Fruit fly (Drosophila melanogaster): ENCODE results near the gene CG6287.

Gene CG6287

DNA sequence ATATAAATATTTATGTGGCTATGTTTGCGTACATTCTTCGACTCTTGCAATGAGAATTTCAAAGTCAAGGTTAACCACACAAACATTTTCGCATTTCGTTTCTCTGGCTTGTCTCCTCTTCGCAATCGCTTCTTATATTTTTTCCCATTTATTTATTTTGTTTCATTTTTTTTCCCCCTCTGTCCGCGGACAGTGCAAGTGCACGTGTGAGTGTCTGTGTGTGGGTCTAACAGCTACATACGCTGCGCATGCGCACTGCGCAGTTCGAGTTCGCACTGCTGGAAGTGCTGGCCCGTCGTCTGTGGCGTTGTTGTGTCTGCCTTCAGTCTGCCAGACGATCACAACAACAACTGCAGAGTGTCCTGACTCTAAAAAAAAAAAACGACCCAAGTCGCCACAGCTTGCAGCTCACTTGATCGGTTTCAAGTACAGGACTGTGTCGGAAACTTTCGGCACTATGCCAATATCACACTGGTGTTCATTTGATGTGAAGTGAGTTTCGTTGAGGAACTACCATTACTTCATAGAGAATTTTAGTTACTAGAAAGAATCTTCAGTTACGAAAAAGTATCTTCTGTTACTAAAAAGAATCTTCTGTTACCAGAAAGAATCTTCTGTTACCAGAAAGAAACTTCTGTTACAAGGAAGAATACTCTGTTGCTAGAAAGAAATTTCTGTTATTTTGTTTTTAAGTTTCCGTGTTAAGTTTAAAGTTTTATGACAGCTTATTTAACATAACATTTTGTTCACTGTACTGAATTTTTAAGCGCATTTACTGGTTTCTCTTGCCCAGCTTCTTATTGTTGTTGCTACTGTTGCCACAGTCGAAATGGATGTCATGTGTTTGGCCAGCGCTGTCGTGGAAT, 20.1 kb upstream of the CG6287 start:
- TF ChIP-seq CG17801 (GFP tag; optimal IDR thresholded peaks at IDR 0.05; ENCODE audit: partially characterized antibody), result no peak

DNA sequence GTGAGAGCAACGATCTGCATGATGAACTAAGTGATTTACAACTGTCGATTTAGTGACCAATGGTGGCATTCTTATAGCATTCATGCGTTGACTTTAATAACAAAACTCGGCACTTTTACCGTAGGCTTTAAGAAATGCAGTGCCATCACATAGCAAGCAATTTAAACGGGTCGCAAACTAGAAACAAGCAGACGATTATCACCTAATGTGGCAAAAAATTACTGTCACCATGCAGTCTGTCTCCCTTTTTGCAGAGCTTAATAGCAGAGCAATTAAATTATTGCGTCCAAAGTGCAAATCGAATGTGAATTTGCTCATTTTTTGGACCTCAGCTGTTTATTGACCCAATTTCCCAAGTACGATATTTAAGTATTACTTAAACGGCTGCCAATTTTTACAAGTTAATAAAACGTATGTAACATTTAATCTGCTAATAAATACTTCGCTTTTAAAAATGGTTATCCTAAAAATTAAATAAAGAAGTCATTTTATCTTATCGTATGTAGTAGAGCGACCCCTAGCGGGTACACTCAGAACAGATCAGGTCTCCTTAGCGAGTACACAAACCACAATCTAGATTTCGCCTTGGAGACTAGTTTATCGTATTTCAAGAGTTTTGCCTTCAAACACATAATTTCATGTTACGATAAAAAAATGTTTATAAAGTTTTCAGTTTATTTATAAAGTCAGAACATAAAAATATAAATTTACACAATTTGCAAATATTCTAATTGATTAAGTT, 16.3 kb upstream of the CG6287 start, which contains the start of gene Vm32E:
TSS of gene Vm32E (minus strand) at position 51 of the 742 bp plus-strand sequence.
- TF ChIP-seq CG17801 (GFP tag; optimal IDR thresholded peaks at IDR 0.05; ENCODE audit: partially characterized antibody), result no peak

DNA sequence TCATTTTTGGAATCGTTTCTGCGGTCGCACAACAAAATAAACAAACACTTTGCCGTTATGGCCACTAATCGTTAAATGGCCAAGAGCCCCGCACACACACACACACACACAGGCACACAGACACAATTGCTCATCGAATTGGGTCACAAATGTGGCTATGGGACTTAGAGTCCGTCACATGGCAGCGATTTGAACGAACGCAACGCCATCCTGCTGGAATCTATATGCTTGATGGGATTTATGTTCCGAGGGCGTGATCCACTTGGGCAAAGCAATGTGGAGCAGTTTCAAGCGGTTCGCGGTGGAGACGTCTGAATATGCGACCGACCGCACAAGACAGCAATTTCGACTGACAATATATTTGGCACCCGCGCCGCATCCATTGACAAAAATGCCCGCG, 15.0 kb upstream of the CG6287 start:
- TF ChIP-seq CG17801 (GFP tag; optimal IDR thresholded peaks at IDR 0.05; ENCODE audit: partially characterized antibody), result no peak

DNA sequence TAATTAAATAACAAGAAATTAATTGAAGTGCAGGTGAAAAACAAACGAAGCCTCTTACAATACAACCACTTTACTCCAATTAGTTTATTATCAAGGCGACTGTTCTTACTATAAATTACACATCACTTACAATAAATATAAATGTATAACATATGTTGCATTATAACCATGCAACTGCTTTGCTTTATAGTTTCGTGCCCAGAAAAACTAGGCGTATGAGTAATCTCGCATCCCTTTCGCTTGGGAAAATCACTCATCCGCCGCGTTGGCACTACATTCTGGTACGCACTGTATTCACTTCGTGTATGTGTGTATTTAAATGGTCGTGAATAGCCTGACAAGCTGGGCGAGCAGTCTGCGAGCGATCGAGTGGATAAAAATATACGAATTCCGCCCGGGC, 14.4 kb upstream of the CG6287 start:
- TF ChIP-seq CG17801 (GFP tag; optimal IDR thresholded peaks at IDR 0.05; ENCODE audit: partially characterized antibody), result no peak

DNA sequence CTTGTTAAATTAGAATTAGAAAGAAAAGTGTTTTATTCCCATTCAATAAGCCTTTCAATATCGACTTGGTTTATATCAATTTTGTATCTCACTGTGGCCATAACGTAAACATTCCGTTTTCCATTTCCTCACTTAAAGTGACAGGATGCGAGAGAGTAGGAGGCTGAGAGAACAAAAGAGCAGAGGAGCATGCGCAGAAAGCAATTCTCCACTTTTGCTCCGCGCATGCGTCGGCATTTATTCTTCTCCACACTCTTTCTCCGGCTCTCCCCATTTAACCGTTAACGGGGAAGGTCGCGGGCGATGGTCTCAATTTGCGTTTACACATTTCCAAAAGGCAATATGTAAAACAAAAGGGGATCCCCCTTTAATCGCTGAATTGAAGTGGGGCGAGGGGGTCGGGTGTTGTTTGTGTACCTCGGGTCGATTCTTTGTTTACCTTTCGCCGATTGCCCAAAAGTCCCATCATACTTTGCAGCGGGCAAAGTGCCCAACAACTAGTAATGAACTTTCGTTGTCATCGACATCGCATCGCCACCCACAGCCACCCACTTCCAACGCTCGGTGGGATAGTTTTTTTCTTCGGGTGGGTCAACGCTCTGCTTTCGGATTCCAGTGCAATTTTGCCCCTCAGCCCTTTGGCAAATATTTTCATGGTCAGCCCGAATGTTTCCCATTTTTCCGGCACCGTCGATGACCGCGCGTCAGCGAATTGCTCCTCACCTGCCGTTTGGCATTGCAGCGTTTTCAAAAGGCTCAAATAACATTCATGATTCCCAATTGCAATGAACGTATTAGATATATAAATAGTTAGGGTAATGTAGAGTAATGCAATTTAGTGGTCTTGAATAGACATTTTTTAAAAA, 13.4 kb upstream of the CG6287 start:
- no peak for TF ChIP-seq CG17801 (GFP tag; optimal IDR thresholded peaks at IDR 0.05; ENCODE audit: partially characterized antibody)

DNA sequence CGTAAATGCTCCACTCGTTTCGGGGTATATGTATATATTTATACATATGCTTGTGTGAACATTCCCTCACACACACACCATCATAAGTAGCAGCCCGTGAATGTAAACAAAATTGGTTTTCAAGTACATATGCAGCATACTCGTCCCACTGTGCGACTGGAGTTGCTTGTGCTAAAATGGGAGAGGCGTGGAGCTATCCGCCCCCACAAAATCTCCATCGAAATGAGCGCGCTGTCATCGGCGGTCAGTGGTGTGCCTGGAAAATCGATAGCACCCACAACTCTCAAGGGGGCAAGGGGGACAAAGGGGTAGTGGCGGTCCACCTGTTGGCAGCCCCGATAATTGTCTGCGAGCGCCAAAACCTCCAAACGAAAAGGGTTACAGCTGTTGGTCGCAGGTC, 12.5 kb upstream of the CG6287 start:
- TF ChIP-seq CG17801 (GFP tag; optimal IDR thresholded peaks at IDR 0.05; ENCODE audit: partially characterized antibody), result no peak

DNA sequence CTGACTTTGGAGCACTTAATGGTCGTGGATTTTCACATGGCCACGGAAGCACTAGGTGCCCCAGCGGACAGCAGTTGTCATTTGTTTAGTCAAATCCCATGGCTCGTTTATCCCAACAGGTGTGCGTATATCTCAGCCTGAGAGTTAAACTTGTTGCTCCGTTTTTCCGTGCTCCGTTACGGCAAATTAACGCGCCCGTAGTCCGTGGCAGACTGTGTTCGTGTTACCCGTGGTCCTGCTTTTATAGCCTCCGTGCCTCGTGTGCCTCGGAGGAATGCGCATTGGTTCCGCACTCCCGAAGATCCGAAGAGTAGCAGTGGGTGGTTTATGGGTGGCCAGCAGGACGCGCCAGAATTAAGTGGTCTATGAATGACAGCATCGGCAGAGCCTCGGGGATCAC, 6.6 kb downstream of the CG6287 start, which contains the start of gene Gyc32E:
TSS of gene Gyc32E (minus strand) at position 133 of the 400 bp plus-strand sequence.
- no peak for TF ChIP-seq CG17801 (GFP tag; optimal IDR thresholded peaks at IDR 0.05; ENCODE audit: partially characterized antibody)

DNA sequence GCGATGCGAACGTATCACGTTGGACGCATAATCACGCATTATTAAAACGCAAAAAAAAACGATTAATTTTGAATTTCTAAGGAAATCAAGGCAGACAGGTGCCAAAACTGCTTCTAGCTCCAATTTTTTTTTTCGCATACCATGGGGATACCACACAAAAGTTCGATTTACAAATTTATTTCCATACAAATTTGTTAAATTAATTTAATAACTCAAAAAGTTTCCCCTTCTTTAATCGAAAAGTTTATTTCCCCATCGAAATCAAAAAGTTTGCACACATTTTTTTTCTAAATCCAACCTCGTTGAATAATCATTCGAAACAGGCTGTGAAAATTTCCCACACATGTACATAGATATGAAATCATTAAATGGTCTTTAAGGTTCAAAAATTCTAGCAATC, 10.2 kb downstream of the CG6287 start, which contains the start of gene CG31867:
TSS of gene CG31867 (minus strand) at position 101 of the 400 bp plus-strand sequence.
- no peak for TF ChIP-seq CG17801 (GFP tag; optimal IDR thresholded peaks at IDR 0.05; ENCODE audit: partially characterized antibody)

DNA sequence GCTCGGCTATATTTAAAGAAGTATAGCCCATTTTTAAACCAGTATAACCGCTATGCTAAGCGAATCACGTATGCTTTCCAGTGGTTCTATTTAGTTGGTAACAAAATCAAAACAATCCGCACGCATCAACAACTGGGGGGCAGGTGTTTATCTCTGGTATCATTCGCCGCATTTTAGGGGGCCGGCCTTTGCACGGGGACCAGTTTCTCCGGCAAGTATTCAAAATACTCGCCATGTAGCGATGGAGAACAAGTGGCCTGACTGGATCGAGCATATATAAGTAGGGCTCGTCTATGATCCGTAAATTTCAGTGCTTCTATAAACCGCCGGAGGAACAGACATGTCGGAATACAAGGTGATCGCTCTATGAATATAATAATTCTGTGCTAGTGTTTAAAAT, 19.4 kb downstream of the CG6287 start, which contains the start of gene hgo:
TSS of gene hgo (plus strand) at position 301 of the 400 bp plus-strand sequence.
- no peak for TF ChIP-seq CG17801 (GFP tag; optimal IDR thresholded peaks at IDR 0.05; ENCODE audit: partially characterized antibody)

DNA sequence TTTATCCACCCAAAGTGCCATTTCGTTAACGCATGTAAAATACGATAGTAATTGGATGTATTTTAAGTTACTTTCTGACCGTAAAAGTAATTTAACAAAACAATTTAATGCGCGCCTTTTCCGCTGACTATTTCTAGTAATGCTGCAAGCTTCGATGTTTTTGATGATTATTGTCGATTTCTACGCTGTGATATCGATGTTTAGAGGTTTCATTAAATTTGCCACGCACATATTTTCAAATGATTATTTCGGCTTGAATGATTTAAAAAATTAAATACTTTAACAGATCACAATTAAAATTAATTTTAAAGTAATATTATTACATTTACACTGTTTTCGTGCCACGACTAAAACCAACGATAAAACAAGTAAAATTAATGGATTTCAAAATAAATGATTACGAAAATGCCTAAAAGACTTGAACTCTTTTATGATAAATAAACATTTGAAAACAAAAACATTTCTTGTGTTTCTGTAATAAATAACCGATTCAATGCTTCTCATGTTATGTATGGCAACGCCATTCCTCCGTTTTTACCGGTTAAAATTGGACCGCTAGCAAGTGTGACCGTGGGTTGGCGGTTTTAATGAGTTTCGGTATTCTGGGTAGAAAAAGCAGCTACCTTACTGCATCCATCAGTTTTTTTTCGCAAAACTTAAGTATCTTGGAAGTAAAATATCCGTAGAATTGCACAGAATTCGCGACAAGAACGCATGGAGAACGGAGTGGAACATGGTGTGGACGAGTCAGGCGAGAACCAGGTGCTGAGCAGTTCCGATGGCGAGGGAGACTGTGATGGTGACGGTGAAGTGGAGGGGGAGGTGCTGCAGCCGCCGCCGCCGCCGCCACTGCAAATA, 25.1 kb downstream of the CG6287 start, which contains the start of the genes RfC38 and CG4751:
TSS of gene RfC38 (minus strand) at position 495 of the 858 bp plus-strand sequence.
TSS of gene CG4751 (plus strand) at position 587 of the 858 bp plus-strand sequence.
- peak; percentile 1 for TF ChIP-seq CG17801 (GFP tag; optimal IDR thresholded peaks at IDR 0.05; ENCODE audit: partially characterized antibody)

DNA sequence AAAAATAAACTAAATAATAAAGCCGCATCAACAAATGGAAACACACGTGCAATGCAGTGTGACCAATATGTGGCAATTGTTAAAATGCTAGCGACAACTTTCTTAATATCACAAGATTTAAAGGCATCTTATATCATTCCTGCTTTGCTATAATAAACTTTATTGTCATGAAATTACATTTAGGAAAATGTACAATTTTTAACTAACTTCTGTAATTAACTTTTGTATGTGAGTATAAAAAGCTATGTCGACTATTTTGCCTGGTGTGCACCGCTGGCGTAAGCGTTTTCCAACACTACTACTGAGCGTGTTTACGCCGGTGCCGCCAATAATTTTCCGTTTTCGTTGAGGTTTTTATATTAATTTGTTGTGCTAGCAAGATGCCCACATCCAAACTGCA, 32.0 kb downstream of the CG6287 start, which contains the start of the genes Csl4 and Nup160:
TSS of gene Csl4 (minus strand) at position 69 of the 400 bp plus-strand sequence.
TSS of gene Nup160 (plus strand) at position 279 of the 400 bp plus-strand sequence.
- TF ChIP-seq CG17801 (GFP tag; optimal IDR thresholded peaks at IDR 0.05; ENCODE audit: partially characterized antibody), result peak; percentile 82

DNA sequence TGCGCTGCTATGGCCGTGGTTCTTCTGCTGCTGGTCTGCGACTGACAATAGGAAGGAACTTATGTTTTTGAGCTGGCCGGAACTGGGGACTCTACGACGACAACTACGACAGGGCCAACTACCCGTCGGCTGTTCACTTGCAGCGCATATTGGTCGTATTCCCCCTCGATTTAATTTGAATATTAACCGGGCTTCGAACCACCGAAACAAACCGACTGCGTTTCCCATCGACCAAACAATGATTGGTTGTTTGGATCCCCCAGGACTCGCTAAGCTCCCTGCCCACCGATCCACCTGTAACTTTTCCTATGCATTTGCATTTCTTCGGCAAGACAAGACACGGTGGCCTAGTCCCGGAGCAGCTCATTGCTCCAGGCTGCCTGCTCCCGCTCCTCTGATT, 33.9 kb downstream of the CG6287 start, which contains the start of gene Dnaaf4:
TSS of gene Dnaaf4 (minus strand) at position 101 of the 400 bp plus-strand sequence.
- TF ChIP-seq CG17801 (GFP tag; optimal IDR thresholded peaks at IDR 0.05; ENCODE audit: partially characterized antibody), result no peak

DNA sequence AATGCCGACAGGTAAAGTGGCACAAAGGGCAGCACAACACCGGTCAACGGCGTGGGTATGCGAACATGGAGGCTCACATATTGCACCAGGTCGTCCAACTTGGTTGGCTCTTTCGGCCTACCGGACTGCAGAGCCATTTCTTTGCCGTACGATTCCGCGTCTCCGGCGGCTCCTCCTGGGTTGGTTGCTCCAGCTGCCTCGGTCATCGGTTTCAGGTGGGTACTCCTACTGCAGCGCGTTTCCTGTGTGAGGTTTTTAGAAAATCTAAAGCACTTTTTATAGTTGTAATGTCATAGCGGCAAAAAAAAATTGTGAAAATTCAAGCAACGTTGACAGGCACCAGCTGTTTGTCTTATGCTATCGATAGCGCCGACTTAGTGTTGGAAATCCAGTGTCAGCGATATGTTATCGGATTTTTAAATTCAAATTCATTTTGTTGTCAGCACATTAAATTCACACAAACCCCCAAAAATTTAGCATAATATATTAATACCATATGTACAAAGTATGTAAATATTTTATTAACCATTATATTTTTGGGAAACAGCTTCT, 35.5 kb downstream of the CG6287 start, which contains the start of gene CG6230:
TSS of gene CG6230 (minus strand) at position 354 of the 552 bp plus-strand sequence.
- no peak for TF ChIP-seq CG17801 (GFP tag; optimal IDR thresholded peaks at IDR 0.05; ENCODE audit: partially characterized antibody)

All from ovary, adult (tissue).